Fruit fly (Drosophila melanogaster): ENCODE measurements around the gene CG14218.
A peak's percentile ranks its signal among the peaks of the same experiment; 100 is the strongest.

The CG14218 gene

DNA sequence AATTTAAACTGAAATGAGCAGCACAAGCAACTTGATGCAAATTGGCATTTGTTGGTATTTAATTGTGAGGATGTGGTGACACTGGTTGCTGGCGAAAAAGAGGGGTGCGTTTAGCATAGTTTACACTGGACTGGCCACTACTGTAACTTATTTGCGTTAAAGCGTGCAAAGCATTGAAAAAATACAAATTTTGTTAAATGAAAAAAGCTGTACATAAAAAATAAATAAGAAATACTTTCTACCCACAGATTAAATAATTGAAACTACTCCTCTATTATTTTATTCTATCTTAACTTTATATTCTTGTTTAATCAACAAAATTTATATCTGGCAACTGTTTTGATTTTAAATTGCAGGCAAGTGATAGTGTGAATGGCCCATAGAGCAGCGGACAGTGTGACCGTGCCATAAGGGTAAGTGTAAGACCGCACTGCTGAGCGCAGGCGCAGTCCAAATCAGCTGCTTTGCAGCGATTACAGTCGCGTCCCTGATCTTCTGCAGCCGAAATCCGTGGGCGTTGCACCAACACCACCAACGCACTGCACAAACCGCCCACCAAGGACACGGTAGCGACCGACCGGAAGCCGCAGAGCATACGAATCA lies 16.0 kb downstream of the CG14218 start, which contains the start of the genes Grip84 and car (continued):
- peak; percentile 46; the same call in 1 of the 2 replicates for TF ChIP-seq ranshi (GFP tag; IDR thresholded peaks at IDR 0.05)
- TF ChIP-seq CG12299 (tag; optimal IDR thresholded peaks at IDR 0.05) = peak; percentile 46
- no peak for TF ChIP-seq pb (GFP tag; optimal IDR thresholded peaks at IDR 0.05)
- peak; percentile 74 for TF ChIP-seq CG3847 (GFP tag; IDR thresholded peaks at IDR 0.05)
- peak; percentile 73 for TF ChIP-seq CG17829 (tag; optimal IDR thresholded peaks at IDR 0.05)
- TF ChIP-seq NK7.1 (GFP tag; optimal IDR thresholded peaks at IDR 0.05) = no peak
- TF ChIP-seq Usf (GFP tag; optimal IDR thresholded peaks at IDR 0.05) = peak; percentile 40
- TF ChIP-seq jing (GFP tag; optimal IDR thresholded peaks at IDR 0.05) = no peak
- 0 out of 2 replicates have a peak, but pooled peaks have one; percentile 16 for TF ChIP-seq wor (GFP tag; IDR thresholded peaks at IDR 0.05)
- TF ChIP-seq CG6254 (GFP tag; optimal IDR thresholded peaks at IDR 0.05) = no peak
- no peak for TF ChIP-seq rib (GFP tag; IDR thresholded peaks at IDR 0.05)
- TF ChIP-seq ara (GFP tag; IDR thresholded peaks at IDR 0.05) = no peak
- peak; percentile 42 for TF ChIP-seq HHEX (GFP tag; optimal IDR thresholded peaks at IDR 0.05)
- TF ChIP-seq caup (GFP tag; optimal IDR thresholded peaks at IDR 0.05; ENCODE audit: severe bottlenecking) = no peak
- peak; percentile 86 for TF ChIP-seq lilli (GFP tag; optimal IDR thresholded peaks at IDR 0.05)
- peak; percentile 68 for TF ChIP-seq NfI (GFP tag; optimal IDR thresholded peaks at IDR 0.05)
- TF ChIP-seq Ets65A (GFP tag) = peak; percentile 95
- no peak for TF ChIP-seq CG7786 (GFP tag; optimal IDR thresholded peaks at IDR 0.05)
- TF ChIP-seq CG10209 (GFP tag; optimal IDR thresholded peaks at IDR 0.05) = no peak
- peak; percentile 70 for TF ChIP-seq CG9727 (GFP tag; optimal IDR thresholded peaks at IDR 0.05)
- peak; percentile 45 for TF ChIP-seq CG3995 (GFP tag; optimal IDR thresholded peaks at IDR 0.05)
- TF ChIP-seq mirr (GFP tag; optimal IDR thresholded peaks at IDR 0.05) = no peak
- no peak for TF ChIP-seq fru (optimal IDR thresholded peaks at IDR 0.05)
- TF ChIP-seq CG12659 (GFP tag; optimal IDR thresholded peaks at IDR 0.05) = peak; percentile 78
- no peak for TF ChIP-seq CG1603 (tag; optimal IDR thresholded peaks at IDR 0.05)
- no peak for TF ChIP-seq odd (GFP tag; optimal IDR thresholded peaks at IDR 0.05)
- peak; percentile 66; the same call in 1 of the 2 replicates for TF ChIP-seq klu (GFP tag; IDR thresholded peaks at IDR 0.05)
- TF ChIP-seq CG9437 (GFP tag; optimal IDR thresholded peaks at IDR 0.05) = peak; percentile 56
- TF ChIP-seq Rx (GFP tag; IDR thresholded peaks at IDR 0.05) = no peak
- 0 out of 3 replicates have a peak, but pooled peaks have one; percentile 36 for TF ChIP-seq CG2889 (GFP tag; IDR thresholded peaks at IDR 0.05)
- TF ChIP-seq CG4404 (GFP tag; IDR thresholded peaks at IDR 0.05) = peak; percentile 71
- no peak for TF ChIP-seq lov (optimal IDR thresholded peaks at IDR 0.05)
- no peak for TF ChIP-seq lov (GFP tag; IDR thresholded peaks at IDR 0.05)
- TF ChIP-seq Fer3 (tag; optimal IDR thresholded peaks at IDR 0.05) = peak; percentile 50
- no peak for TF ChIP-seq Kr (GFP tag; optimal IDR thresholded peaks at IDR 0.05)
- TF ChIP-seq Fer1 (GFP tag; optimal IDR thresholded peaks at IDR 0.05) = no peak
- peak; percentile 80 for TF ChIP-seq dysf (GFP tag; IDR thresholded peaks at IDR 0.05)
- TF ChIP-seq CG5953 (GFP tag; IDR thresholded peaks at IDR 0.05) = no peak
- TF ChIP-seq zen2 (GFP tag; IDR thresholded peaks at IDR 0.05; ENCODE audit: partially characterized antibody) = no peak
- no peak for TF ChIP-seq Atf-2 (GFP tag; optimal IDR thresholded peaks at IDR 0.05)
- peak; percentile 67 for TF ChIP-seq CG14441 (GFP tag; IDR thresholded peaks at IDR 0.05)
- no peak for TF ChIP-seq CG11723 (GFP tag; optimal IDR thresholded peaks at IDR 0.05)
- TF ChIP-seq al (GFP tag; IDR thresholded peaks at IDR 0.05) = peak; percentile 66
- TF ChIP-seq Mes4 (GFP tag; optimal IDR thresholded peaks at IDR 0.05) = no peak
- TF ChIP-seq CG13624 (GFP tag; optimal IDR thresholded peaks at IDR 0.05) = peak; percentile 28
- TF ChIP-seq pita (GFP tag; optimal IDR thresholded peaks at IDR 0.05) = no peak
- peak; percentile 73 for TF ChIP-seq pnt (GFP tag; optimal IDR thresholded peaks at IDR 0.05)
- peak; percentile 37; the same call in 1 of the 2 replicates for TF ChIP-seq vvl (GFP tag; IDR thresholded peaks at IDR 0.05)
- TF ChIP-seq ewg (GFP tag; optimal IDR thresholded peaks at IDR 0.05) = peak; percentile 99
- no peak for TF ChIP-seq CG15479 (GFP tag; optimal IDR thresholded peaks at IDR 0.05)
- TF ChIP-seq tap (tag; optimal IDR thresholded peaks at IDR 0.05) = no peak

Measured in whole organism, embryonic.